Fruit fly (Drosophila melanogaster) ovary, adult (tissue): ENCODE measurements around the gene SpdS.

Experiments
- CG17801 ChIP-seq: fragments of 200-800 bp; optimal IDR thresholded peaks from 2 replicates; lab custom pipeline; 2019; ENCODE audit warnings: missing biosample characterization, mild to moderate bottlenecking, missing genetic modification characterization, moderate library complexity; ENCODE audit not compliant: partially characterized antibody

SpdS gene

dm6 chr3R:9630053-9630632 lies 1.3 kb upstream of the SpdS start:
- TF ChIP-seq CG17801 (GFP tag; lab: Kevin White, UChicago): no peak

- peak; percentile 73 for TF ChIP-seq CG17801 (GFP tag; lab: Kevin White, UChicago)
Measured at dm6 chr3R:9630633-9631095, 777 bp upstream of the SpdS start, which contains the start of gene Calr. TSS of gene Calr (minus strand) at chr3R:9630851.

- no peak for TF ChIP-seq CG17801 (GFP tag; lab: Kevin White, UChicago)
Measured at dm6 chr3R:9632110-9632921, 875 bp downstream of the SpdS start.

- peak; percentile 47 for TF ChIP-seq CG17801 (GFP tag; lab: Kevin White, UChicago)
Measured at dm6 chr3R:9637361-9637760, 5.9 kb downstream of the SpdS start, which contains the start of gene Scm. TSS of gene Scm (minus strand) at chr3R:9637611.

dm6 chr3R:9637882-9638281 lies 6.4 kb downstream of the SpdS start, which contains the start of gene Dh44:
TSS of gene Dh44 (plus strand) at chr3R:9638182.
- TF ChIP-seq CG17801 (GFP tag; lab: Kevin White, UChicago): no peak

dm6 chr3R:9640313-9640712 lies 8.9 kb downstream of the SpdS start:
- no peak for TF ChIP-seq CG17801 (GFP tag; lab: Kevin White, UChicago)

- no peak for TF ChIP-seq CG17801 (GFP tag; lab: Kevin White, UChicago)
Measured at dm6 chr3R:9643977-9644376, 12.5 kb downstream of the SpdS start.

dm6 chr3R:9644620-9645019 lies 13.2 kb downstream of the SpdS start:
- no peak for TF ChIP-seq CG17801 (GFP tag; lab: Kevin White, UChicago)

- no peak for TF ChIP-seq CG17801 (GFP tag; lab: Kevin White, UChicago)
Measured at dm6 chr3R:9646104-9646707, 14.8 kb downstream of the SpdS start, which contains the start of gene Fst. TSS of gene Fst (minus strand) at chr3R:9646154.

- no peak for TF ChIP-seq CG17801 (GFP tag; lab: Kevin White, UChicago)
Measured at dm6 chr3R:9665405-9665804, 34.0 kb downstream of the SpdS start.

dm6 chr3R:9673207-9673606 lies 41.8 kb downstream of the SpdS start:
- no peak for TF ChIP-seq CG17801 (GFP tag; lab: Kevin White, UChicago)

- no peak for TF ChIP-seq CG17801 (GFP tag; lab: Kevin White, UChicago)
Measured at dm6 chr3R:9674196-9674693, 42.8 kb downstream of the SpdS start, which contains the start of gene Dhc1. TSS of gene Dhc1 (minus strand) at chr3R:9674643.

- TF ChIP-seq CG17801 (GFP tag; lab: Kevin White, UChicago): no peak
Measured at dm6 chr3R:9674968-9675573, 43.6 kb downstream of the SpdS start, which contains the start of gene Nepl12. TSS of gene Nepl12 (plus strand) at chr3R:9675523.

dm6 chr3R:9677734-9678341 lies 46.4 kb downstream of the SpdS start, which contains the start of gene p23:
TSS of gene p23 (plus strand) at chr3R:9677927.
- no peak for TF ChIP-seq CG17801 (GFP tag; lab: Kevin White, UChicago)
